Worm (Caenorhabditis elegans) whole organism, young adult: ENCODE results near the gene srd-35.

Experiments used
- B0019.2 ChIP-seq: fragments of 200-800 bp; sonication (Bioruptor generic); conservative IDR thresholded peaks from 2 replicates; pipeline ENCODE4 v1.3.6; 2022; ENCODE audit warnings: missing genetic modification reagents, missing genetic modification characterization, missing compliant biosample characterization
- B0035.1 ChIP-seq: sonication (generic microtip); optimal IDR thresholded peaks from 2 replicates; lab custom pipeline; 2016; ENCODE audit warnings: missing genetic modification characterization, mild to moderate bottlenecking, missing compliant biosample characterization, missing genotype, missing genetic modification reagents
- C17E4.6 ChIP-seq: fragments of 200-800 bp; sonication (Bioruptor generic); IDR thresholded peaks from 2 replicates; pipeline ENCODE4 v1.3.6; 2022; ENCODE audit warnings: missing genetic modification reagents, missing genetic modification characterization, missing compliant biosample characterization
- F39B2.1 ChIP-seq: fragments of 200-800 bp; sonication (Bioruptor generic); IDR thresholded peaks from 2 replicates; pipeline ENCODE4 v1.3.6; 2022; ENCODE audit warnings: missing genetic modification reagents, missing genetic modification characterization, missing compliant biosample characterization
- F52B5.7 ChIP-seq: sonication (generic microtip); optimal IDR thresholded peaks from 2 replicates; lab custom pipeline; 2016; ENCODE audit warnings: mild to moderate bottlenecking, missing genetic modification characterization, missing compliant biosample characterization
- F57C9.4 ChIP-seq: sonication (generic microtip); optimal IDR thresholded peaks from 2 replicates; lab custom pipeline; 2017; ENCODE audit warnings: mild to moderate bottlenecking, missing genetic modification characterization, missing compliant biosample characterization
- Y53G8AR.9 ChIP-seq: fragments of 200-800 bp; sonication (Bioruptor generic); conservative IDR thresholded peaks from 2 replicates; pipeline ENCODE4 v1.3.6; 2022; ENCODE audit warnings: missing genetic modification reagents, missing genetic modification characterization, missing compliant biosample characterization
- Y56A3A.18 ChIP-seq: fragments of 200-800 bp; sonication (Bioruptor generic); IDR thresholded peaks from 2 replicates; pipeline ENCODE4 v1.3.6; 2022; ENCODE audit warnings: missing genetic modification reagents, missing genetic modification characterization, missing compliant biosample characterization
- akir-1 ChIP-seq: fragments of 200-800 bp; sonication (Bioruptor generic); optimal IDR thresholded peaks from 2 replicates; lab custom pipeline; 2018; ENCODE audit warnings: mild to moderate bottlenecking, missing genetic modification characterization, moderate library complexity, missing compliant biosample characterization
- attf-5 ChIP-seq: fragments of 200-800 bp; sonication (Bioruptor generic); optimal IDR thresholded peaks from 2 replicates; lab custom pipeline; 2018; ENCODE audit warnings: mild to moderate bottlenecking, missing genetic modification characterization, missing compliant biosample characterization
- bed-2 ChIP-seq: fragments of 200-800 bp; sonication (Bioruptor generic); IDR thresholded peaks from 2 replicates; pipeline ENCODE4 v1.3.6; 2022; ENCODE audit warnings: missing genetic modification reagents, missing genetic modification characterization, missing compliant biosample characterization
- cebp-2 ChIP-seq: fragments of 200-800 bp; sonication (Bioruptor generic); IDR thresholded peaks from 2 replicates; pipeline ENCODE4 v1.3.6; 2022; ENCODE audit warnings: missing genetic modification characterization, missing compliant biosample characterization
- ceh-58 ChIP-seq: fragments of 200-800 bp; sonication (Bioruptor generic); IDR thresholded peaks from 2 replicates; pipeline ENCODE4 v1.3.6; 2022; ENCODE audit warnings: missing genetic modification characterization, missing compliant biosample characterization
- efl-1 ChIP-seq: fragments of 150-350 bp; optimal IDR thresholded peaks from 2 replicates; lab custom pipeline; 2014; ENCODE audit warnings: missing biosample characterization, missing genetic modification reagents, missing genetic modification characterization
- fkh-3 ChIP-seq: sonication (generic microtip); optimal IDR thresholded peaks from 2 replicates; lab custom pipeline; 2016; ENCODE audit warnings: mild to moderate bottlenecking, missing genetic modification characterization, missing compliant biosample characterization
- gei-17 ChIP-seq: fragments of 200-800 bp; sonication (Bioruptor generic); optimal IDR thresholded peaks from 2 replicates; lab custom pipeline; 2018; ENCODE audit warnings: mild to moderate bottlenecking, missing genetic modification characterization, missing compliant biosample characterization
- hmg-20 ChIP-seq: fragments of 200-800 bp; sonication (Bioruptor generic); IDR thresholded peaks from 2 replicates; pipeline ENCODE4 v1.3.6; 2022; ENCODE audit warnings: missing genetic modification reagents, missing genetic modification characterization, missing compliant biosample characterization
- lin-40 ChIP-seq: sonication (generic microtip); optimal IDR thresholded peaks from 2 replicates; lab custom pipeline; 2016; ENCODE audit warnings: missing genetic modification characterization, mild to moderate bottlenecking, missing compliant biosample characterization, missing genotype, missing genetic modification reagents
- nhr-120 ChIP-seq: fragments of 200-800 bp; sonication (Bioruptor generic); IDR thresholded peaks from 2 replicates; pipeline ENCODE4 v1.3.6; 2022; ENCODE audit warnings: missing genetic modification characterization, missing compliant biosample characterization
- nhr-80 ChIP-seq: sonication (generic microtip); optimal IDR thresholded peaks from 2 replicates; lab custom pipeline; 2016; ENCODE audit warnings: missing genetic modification characterization, missing compliant biosample characterization
- rec-8 ChIP-seq, 2 experiments: sonication (generic microtip); optimal IDR thresholded peaks; 2 replicates each; lab custom pipeline; 2016; ENCODE audit warnings: mild to moderate bottlenecking in 2 of 2, missing genetic modification characterization in 2 of 2, missing genetic modification reagents in 2 of 2, missing genotype in 2 of 2, missing biosample characterization in 1 of 2, missing compliant biosample characterization in 1 of 2, moderate library complexity in 1 of 2
- sea-2 ChIP-seq: fragments of 200-800 bp; sonication (Bioruptor generic); IDR thresholded peaks from 2 replicates; pipeline ENCODE4 v1.3.6; 2022; ENCODE audit warnings: missing genetic modification characterization, missing compliant biosample characterization
- snpc-4 ChIP-seq, 5 experiments: fragments of 150-350 bp in 1 of 5; sonication (generic microtip) in 4 of 5; optimal IDR thresholded peaks; 2 replicates each; lab custom pipeline; 2014 to 2018; ENCODE audit warnings: missing genetic modification characterization in 5 of 5, missing biosample characterization in 3 of 5, antibody characterized with exemption in 2 of 5, mild to moderate bottlenecking in 2 of 5, missing compliant biosample characterization in 2 of 5, missing genotype in 2 of 5, moderate library complexity in 2 of 5, missing genetic modification reagents in 1 of 5
- tbp1 ChIP-seq: fragments of 200-800 bp; sonication (Bioruptor generic); optimal IDR thresholded peaks from 2 replicates; lab custom pipeline; 2018; ENCODE audit warnings: mild to moderate bottlenecking, missing genetic modification characterization, missing compliant biosample characterization
- unc-62 ChIP-seq: fragments of 150-350 bp; optimal IDR thresholded peaks from 2 replicates; lab custom pipeline; 2014; ENCODE audit warnings: missing biosample characterization, missing genetic modification reagents, missing genetic modification characterization
- ztf-26 ChIP-seq: sonication (generic microtip); optimal IDR thresholded peaks from 2 replicates; lab custom pipeline; 2017; ENCODE audit warnings: missing genetic modification characterization, missing compliant biosample characterization

srd-35 gene

DNA sequence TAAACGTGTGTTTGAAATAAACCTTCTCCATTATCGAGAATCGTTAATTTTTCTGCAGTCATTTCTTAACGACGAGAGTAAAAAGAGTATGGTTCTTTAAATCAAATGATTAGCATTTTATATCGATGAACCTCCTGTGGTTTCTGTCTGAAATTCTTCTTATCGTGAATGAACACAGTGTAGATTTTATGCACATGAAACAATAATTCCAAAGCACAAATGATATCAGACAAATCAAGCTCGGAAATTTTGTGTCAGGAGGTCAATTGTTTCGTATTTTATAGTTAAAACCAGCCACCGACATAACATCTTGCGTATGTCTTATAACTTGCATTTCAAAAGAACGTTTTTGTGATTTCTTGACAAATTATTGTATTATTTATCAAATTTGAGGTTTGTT is 27.1 kb upstream of the srd-35 start, which contains the start of gene T16G1.6:
Gene T16G1.6 (minus strand): TSS at position 77 of the 400 bp plus-strand sequence.
- peak; percentile 90 for TF ChIP-seq nhr-80 (tag; lab: Kevin White, UChicago)
- TF ChIP-seq F39B2.1 = no peak
- no peak for TF ChIP-seq attf-5
- no peak for TF ChIP-seq akir-1 (GFP tag; lab: Kevin White, UChicago)

DNA sequence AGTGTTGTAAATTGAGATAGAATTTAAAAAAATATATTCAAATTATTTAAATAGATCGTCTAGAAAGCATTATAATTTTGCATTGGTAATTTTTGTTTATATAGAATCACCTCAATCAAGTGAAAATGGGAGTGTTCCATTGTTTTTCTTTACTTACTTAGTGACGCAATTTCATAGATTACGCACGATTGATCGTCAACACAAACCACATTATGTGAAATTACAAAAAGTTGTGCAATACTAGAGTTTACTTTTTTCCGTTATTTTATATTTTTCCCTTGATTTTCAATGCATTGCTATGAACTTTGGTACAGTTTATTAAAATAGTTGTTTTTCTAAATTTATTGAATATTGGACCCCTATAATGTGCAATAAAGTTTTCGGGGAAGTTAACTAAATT is 24.7 kb upstream of the srd-35 start, which contains the start of gene T16G1.5:
Gene T16G1.5 (minus strand): TSS at position 119 of the 400 bp plus-strand sequence.
- peak; percentile 29 for TF ChIP-seq nhr-80 (tag; lab: Kevin White, UChicago)
- TF ChIP-seq snpc-4 (GFP tag; optimal IDR thresholded peaks at IDR 0.05; lab: Kevin White, UChicago) = no peak
- no peak for TF ChIP-seq snpc-4 (tag; optimal IDR thresholded peaks at IDR 0.05; lab: Kevin White, UChicago)

DNA sequence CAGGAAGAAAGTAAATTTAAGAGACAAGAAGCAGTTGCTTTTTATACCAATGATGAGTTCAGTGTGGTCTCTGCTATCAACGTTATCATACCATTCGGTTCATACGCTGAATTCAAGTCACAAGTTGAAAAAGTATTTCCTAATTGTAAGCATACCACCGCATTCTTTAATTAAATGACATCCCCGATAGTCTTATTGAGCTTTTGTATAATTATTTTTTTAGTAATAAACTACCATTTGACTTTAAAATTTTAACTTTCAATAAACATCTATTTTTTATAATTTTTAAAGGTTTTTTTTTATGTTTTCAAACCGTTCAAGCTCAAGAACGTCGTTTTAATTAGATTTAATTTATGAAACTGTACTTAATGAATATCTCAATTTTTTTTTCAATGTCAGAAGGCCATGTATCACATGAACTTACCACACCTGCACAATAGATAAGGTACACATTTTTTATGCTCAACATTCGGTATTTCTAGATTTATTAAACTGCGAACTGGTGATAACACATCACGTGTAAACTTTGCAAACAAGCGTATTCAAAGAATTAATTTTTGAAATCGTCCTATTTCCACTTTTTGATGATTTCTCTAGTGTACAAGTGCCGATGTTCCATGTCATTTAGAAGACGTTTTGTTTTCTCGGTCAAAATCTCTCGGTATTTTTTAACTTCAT is 22.2 kb upstream of the srd-35 start, which contains the start of gene T16G1.4:
Gene T16G1.4 (minus strand): TSS at position 51 of the 678 bp plus-strand sequence.
- TF ChIP-seq Y56A3A.18 = no peak
- peak; percentile 2 for TF ChIP-seq nhr-80 (tag; lab: Kevin White, UChicago)
- TF ChIP-seq bed-2 (GFP tag; lab: Robert Waterston, UW) = no peak

DNA sequence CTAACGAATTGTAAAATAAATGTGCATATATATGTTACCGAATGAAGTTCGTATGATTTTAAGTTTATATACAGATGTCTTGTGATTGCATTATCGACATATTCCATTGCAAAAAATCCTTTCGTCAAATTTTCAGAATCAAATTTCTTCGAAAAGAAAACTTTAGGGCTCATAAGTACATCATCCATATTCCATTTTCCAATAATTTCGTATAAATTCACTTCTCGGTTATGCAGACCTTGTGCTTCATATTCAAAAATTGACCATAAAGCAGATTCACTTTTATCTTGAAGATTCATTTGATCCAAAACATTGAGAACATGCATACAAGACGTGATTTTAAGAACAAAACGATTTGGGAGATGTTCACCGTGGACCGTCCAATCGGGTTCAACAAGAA is 20.8 kb upstream of the srd-35 start:
- TF ChIP-seq nhr-120 (GFP tag; lab: Robert Waterston, UW) (no peak), ceh-58 (GFP tag; lab: Robert Waterston, UW) (no peak), lin-40 (tag; lab: Kevin White, UChicago) (no peak)

DNA sequence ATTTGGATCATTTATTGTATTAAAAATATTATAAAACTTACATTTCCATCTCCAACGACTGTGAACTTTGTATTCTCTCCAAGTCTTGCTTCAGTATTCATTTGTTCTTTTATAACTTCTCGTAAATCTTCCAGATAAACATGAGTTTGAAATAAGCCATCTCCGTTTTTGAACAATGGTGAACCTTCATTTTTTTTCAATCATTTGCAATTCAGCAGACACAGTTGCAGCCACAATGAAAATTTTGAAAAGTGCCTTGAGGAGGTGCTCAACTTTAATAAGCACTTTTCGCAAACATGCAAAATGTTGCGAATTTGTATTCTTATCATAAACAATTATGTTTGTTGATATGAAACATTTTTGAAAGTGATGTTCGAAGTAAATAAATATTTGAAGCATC is 19.9 kb upstream of the srd-35 start, which contains the start of gene T16G1.3:
Gene T16G1.3 (minus strand): TSS at position 101 of the 400 bp plus-strand sequence.
- TF ChIP-seq cebp-2 (GFP tag; lab: Robert Waterston, UW) (no peak), Y53G8AR.9 (GFP tag; lab: Robert Waterston, UW) (no peak), fkh-3 (no peak), ceh-58 (GFP tag; lab: Robert Waterston, UW) (no peak), F52B5.7 (tag; lab: Kevin White, UChicago) (no peak)
- TF ChIP-seq, all 124 proteins: peak for 0

DNA sequence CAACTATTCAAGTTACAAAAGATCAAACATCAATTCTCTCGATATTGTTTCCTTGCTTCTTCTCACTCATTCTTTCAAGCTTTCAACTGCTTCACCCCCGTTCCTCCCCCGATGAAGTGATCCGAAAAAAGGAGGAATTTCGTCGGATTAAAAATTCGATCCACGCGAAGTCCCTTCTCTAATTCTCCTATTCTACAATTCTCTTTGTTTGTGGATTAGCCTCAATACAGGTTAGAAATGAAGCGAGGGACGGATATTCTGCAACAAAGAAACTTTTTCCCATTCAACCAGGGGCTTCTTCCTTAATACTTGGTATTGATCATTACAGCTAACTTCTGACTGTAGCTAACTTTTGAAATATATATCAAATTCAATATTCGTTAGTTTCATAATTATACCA is 19.4 kb upstream of the srd-35 start, which contains the start of gene grl-2:
Gene grl-2 (plus strand): TSS at position 301 of the 400 bp plus-strand sequence.
- TF ChIP-seq sea-2 (GFP tag; lab: Robert Waterston, UW) (no peak), efl-1 (GFP tag; lab: Kevin White, UChicago) (no peak), cebp-2 (GFP tag; lab: Robert Waterston, UW) (no peak), unc-62 (GFP tag; lab: Kevin White, UChicago) (no peak), hmg-20 (GFP tag; lab: Robert Waterston, UW) (no peak), tbp1 (no peak), B0035.1 (tag; lab: Kevin White, UChicago) (no peak), Y53G8AR.9 (GFP tag; lab: Robert Waterston, UW) (no peak), snpc-4 (GFP tag; optimal IDR thresholded peaks at IDR 0.05; lab: Kevin White, UChicago) (no peak), snpc-4 (tag; optimal IDR thresholded peaks at IDR 0.05; lab: Kevin White, UChicago) (no peak), rec-8 (tag; optimal IDR thresholded peaks at IDR 0.05; lab: Kevin White, UChicago) (no peak), gei-17 (GFP tag; lab: Kevin White, UChicago) (no peak), F57C9.4 (tag; lab: Kevin White, UChicago) (no peak), B0019.2 (GFP tag; lab: Robert Waterston, UW) (no peak), ztf-26 (tag; lab: Kevin White, UChicago) (no peak), C17E4.6 (GFP tag; lab: Robert Waterston, UW) (no peak)
